Fruit fly (Drosophila melanogaster) whole organism, embryonic: Measurements from ENCODE around the gene Phb1.

Source experiments
- ATbp ChIP-seq: fragments of 200-800 bp; sonication (Bioruptor generic); optimal IDR thresholded peaks from 2 replicates; lab custom pipeline; 2017; ENCODE audit warnings: missing biosample characterization, mild to moderate bottlenecking, missing genetic modification characterization, missing genetic modification reagents
- Bgb ChIP-seq: fragments of 200-800 bp; sonication (Bioruptor generic); IDR thresholded peaks from 2 replicates; pipeline ENCODE4 v1.3.6; 2022; ENCODE audit warnings: missing biosample characterization, missing genetic modification characterization; ENCODE audit not compliant: partially characterized antibody
- CG10431 ChIP-seq: fragments of 200-800 bp; sonication (Bioruptor generic); optimal IDR thresholded peaks from 3 replicates; lab custom pipeline; 2018; ENCODE audit warnings: missing biosample characterization, mild to moderate bottlenecking, missing genetic modification characterization
- CG11247 ChIP-seq: fragments of 200-800 bp; sonication (Bioruptor generic); IDR thresholded peaks from 2 replicates; pipeline ENCODE4 v1.3.6; 2022; ENCODE audit warnings: missing biosample characterization, missing genetic modification characterization
- CG12236 ChIP-seq: fragments of 200-800 bp; sonication (Bioruptor generic); optimal IDR thresholded peaks from 2 replicates; lab custom pipeline; 2016; ENCODE audit warnings: missing biosample characterization, missing genetic modification characterization
- CG13296 ChIP-seq: fragments of 200-800 bp; sonication (Bioruptor generic); optimal IDR thresholded peaks from 3 replicates; lab custom pipeline; 2018; ENCODE audit warnings: missing biosample characterization, mild to moderate bottlenecking, missing genetic modification characterization
- CG1603 ChIP-seq: fragments of 200-800 bp; sonication (Bioruptor generic); optimal IDR thresholded peaks from 2 replicates; lab custom pipeline; 2019; ENCODE audit warnings: missing biosample characterization, mild to moderate bottlenecking, missing genetic modification characterization, moderate library complexity
- CG42726 ChIP-seq: fragments of 200-800 bp; sonication (Bioruptor generic); IDR thresholded peaks from 2 replicates; pipeline ENCODE4 v1.3.6; 2022; ENCODE audit warnings: missing biosample characterization, missing genetic modification characterization; ENCODE audit not compliant: partially characterized antibody
- CG6765 ChIP-seq: fragments of 200-800 bp; sonication (Bioruptor generic); optimal IDR thresholded peaks from 3 replicates; lab custom pipeline; 2017; ENCODE audit warnings: missing biosample characterization, mild to moderate bottlenecking, missing genetic modification characterization
- CG7786 ChIP-seq: fragments of 200-800 bp; sonication (Bioruptor generic); optimal IDR thresholded peaks from 2 replicates; lab custom pipeline; 2016; ENCODE audit warnings: missing biosample characterization, missing genetic modification characterization
- CkIIα-i1 ChIP-seq: fragments of 200-800 bp; sonication (Bioruptor generic); IDR thresholded peaks from 2 replicates; pipeline ENCODE4 v1.3.6; 2022; ENCODE audit warnings: missing biosample characterization, missing genetic modification characterization
- Dip2 ChIP-seq: fragments of 200-800 bp; sonication (Bioruptor generic); IDR thresholded peaks from 2 replicates; pipeline ENCODE4 v1.3.6; 2022; ENCODE audit warnings: missing biosample characterization, missing genetic modification characterization
- Dp ChIP-seq: fragments of 200-800 bp; sonication (Bioruptor generic); optimal IDR thresholded peaks from 2 replicates; lab custom pipeline; 2018; ENCODE audit warnings: missing biosample characterization, mild to moderate bottlenecking, missing genetic modification characterization, moderate library complexity
- E2f2 ChIP-seq: fragments of 200-800 bp; sonication (Bioruptor generic); IDR thresholded peaks from 2 replicates; pipeline ENCODE4 v1.3.6; 2022; ENCODE audit warnings: missing biosample characterization, missing genetic modification characterization
- Ets97D ChIP-seq: fragments of 200-800 bp; sonication (Bioruptor generic); optimal IDR thresholded peaks from 3 replicates; lab custom pipeline; 2016; ENCODE audit warnings: missing biosample characterization, missing genetic modification characterization
- Fer2 ChIP-seq: fragments of 200-800 bp; sonication (Bioruptor generic); optimal IDR thresholded peaks from 2 replicates; lab custom pipeline; 2018; ENCODE audit warnings: missing biosample characterization, mild to moderate bottlenecking, missing genetic modification characterization, moderate library complexity
- Mad ChIP-seq: fragments of 200-800 bp; sonication (Bioruptor generic); optimal IDR thresholded peaks from 2 replicates; lab custom pipeline; 2016; ENCODE audit warnings: missing biosample characterization, missing genetic modification characterization
- Max ChIP-seq: fragments of 200-800 bp; sonication (Bioruptor generic); optimal IDR thresholded peaks from 2 replicates; lab custom pipeline; 2016; ENCODE audit warnings: missing biosample characterization, mild to moderate bottlenecking, missing genetic modification characterization
- Myb ChIP-seq: fragments of 200-800 bp; sonication (Bioruptor generic); optimal IDR thresholded peaks from 2 replicates; lab custom pipeline; 2016; ENCODE audit warnings: missing biosample characterization, missing genetic modification characterization
- NK7.1 ChIP-seq: fragments of 200-800 bp; sonication (Bioruptor generic); optimal IDR thresholded peaks from 3 replicates; lab custom pipeline; 2016; ENCODE audit warnings: missing biosample characterization, missing genetic modification characterization
- Ptx1 ChIP-seq: fragments of 200-800 bp; sonication (Bioruptor generic); IDR thresholded peaks from 2 replicates; pipeline ENCODE4 v1.3.6; 2022; ENCODE audit warnings: missing biosample characterization, missing genetic modification characterization
- Scr ChIP-seq: fragments of 200-800 bp; sonication (Bioruptor generic); IDR thresholded peaks from 2 replicates; pipeline ENCODE4 v1.3.6; 2022; ENCODE audit warnings: missing biosample characterization, missing genetic modification characterization; ENCODE audit not compliant: partially characterized antibody
- Xbp1 ChIP-seq: fragments of 200-800 bp; sonication (Bioruptor generic); optimal IDR thresholded peaks from 3 replicates; lab custom pipeline; 2016; ENCODE audit warnings: missing biosample characterization, mild to moderate bottlenecking, missing genetic modification characterization
- ac ChIP-seq: fragments of 200-800 bp; sonication (Bioruptor generic); optimal IDR thresholded peaks from 3 replicates; lab custom pipeline; 2017; ENCODE audit warnings: missing biosample characterization, mild to moderate bottlenecking, missing genetic modification characterization
- aop ChIP-seq: fragments of 200-800 bp; sonication (Bioruptor generic); IDR thresholded peaks from 2 replicates; pipeline ENCODE4 v1.3.6; 2022; ENCODE audit warnings: missing biosample characterization, missing genetic modification characterization
- ash1 ChIP-seq: fragments of 200-800 bp; sonication (Bioruptor generic); optimal IDR thresholded peaks from 2 replicates; lab custom pipeline; 2018; ENCODE audit warnings: missing biosample characterization, mild to moderate bottlenecking, missing genetic modification characterization
- bowl ChIP-seq: fragments of 200-800 bp; sonication (Bioruptor generic); IDR thresholded peaks from 2 replicates; pipeline ENCODE4 v1.3.6; 2022; ENCODE audit warnings: missing biosample characterization, missing genetic modification characterization
- cato ChIP-seq: fragments of 200-800 bp; sonication (Bioruptor generic); optimal IDR thresholded peaks from 2 replicates; lab custom pipeline; 2016; ENCODE audit warnings: missing biosample characterization, missing genetic modification characterization, borderline replicate concordance
- chinmo ChIP-seq: fragments of 200-800 bp; sonication (Bioruptor generic); IDR thresholded peaks from 4 replicates; pipeline ENCODE4 v1.3.6; 2022; ENCODE audit warnings: missing biosample characterization, missing genetic modification characterization; ENCODE audit not compliant: partially characterized antibody
- dan ChIP-seq: fragments of 200-800 bp; sonication (Bioruptor generic); IDR thresholded peaks from 2 replicates; pipeline ENCODE4 v1.3.6; 2022; ENCODE audit warnings: missing biosample characterization, missing genetic modification characterization
- danr ChIP-seq: fragments of 200-800 bp; sonication (Bioruptor generic); IDR thresholded peaks from 2 replicates; pipeline ENCODE4 v1.3.6; 2022; ENCODE audit warnings: missing biosample characterization, missing genetic modification characterization
- gro ChIP-seq: fragments of 200-800 bp; sonication (Bioruptor generic); optimal IDR thresholded peaks from 2 replicates; lab custom pipeline; 2016; ENCODE audit warnings: missing biosample characterization, missing genetic modification characterization
- gsb-n ChIP-seq: fragments of 200-800 bp; sonication (Bioruptor generic); optimal IDR thresholded peaks from 3 replicates; lab custom pipeline; 2018; ENCODE audit warnings: missing biosample characterization, mild to moderate bottlenecking, missing genetic modification characterization
- hth ChIP-seq: fragments of >200 bp; optimal IDR thresholded peaks from 2 replicates; lab custom pipeline; 2017; ENCODE audit warnings: inconsistent platforms
- jumu ChIP-seq: fragments of 200-800 bp; sonication (Bioruptor generic); optimal IDR thresholded peaks from 3 replicates; lab custom pipeline; 2016; ENCODE audit warnings: missing biosample characterization, missing genetic modification characterization
- nmo ChIP-seq: fragments of 200-800 bp; sonication (Bioruptor generic); optimal IDR thresholded peaks from 2 replicates; lab custom pipeline; 2018; ENCODE audit warnings: missing biosample characterization, mild to moderate bottlenecking, missing genetic modification characterization, moderate library complexity
- nom ChIP-seq: fragments of 200-800 bp; sonication (Bioruptor generic); optimal IDR thresholded peaks from 2 replicates; lab custom pipeline; 2017; ENCODE audit warnings: missing biosample characterization, missing genetic modification characterization, mild to moderate bottlenecking, moderate library complexity, missing genetic modification reagents
- otp ChIP-seq: fragments of 200-800 bp; sonication (Bioruptor generic); IDR thresholded peaks from 3 replicates; pipeline ENCODE4, ENCODE4 v1.3.6; 2022; ENCODE audit warnings: missing biosample characterization, missing genetic modification characterization
- phol ChIP-seq: fragments of 200-800 bp; sonication (Bioruptor generic); optimal IDR thresholded peaks from 3 replicates; lab custom pipeline; 2018; ENCODE audit warnings: missing biosample characterization, mild to moderate bottlenecking, missing genetic modification characterization, moderate library complexity
- run ChIP-seq: fragments of 200-800 bp; sonication (Bioruptor generic); optimal IDR thresholded peaks from 3 replicates; lab custom pipeline; 2018; ENCODE audit warnings: missing biosample characterization, mild to moderate bottlenecking, missing genetic modification characterization
- scrt ChIP-seq: fragments of 200-800 bp; sonication (Bioruptor generic); optimal IDR thresholded peaks from 2 replicates; lab custom pipeline; 2018; ENCODE audit warnings: missing biosample characterization, mild to moderate bottlenecking, missing genetic modification characterization, moderate library complexity
- slbo ChIP-seq: fragments of 200-800 bp; sonication (Bioruptor generic); IDR thresholded peaks from 2 replicates; pipeline ENCODE4 v1.3.6; 2022; ENCODE audit warnings: missing biosample characterization, missing genetic modification characterization
- sna ChIP-seq: fragments of 200-800 bp; sonication (Bioruptor generic); IDR thresholded peaks from 2 replicates; pipeline ENCODE4 v1.3.6; 2022; ENCODE audit warnings: missing biosample characterization, missing genetic modification characterization; ENCODE audit not compliant: partially characterized antibody
- sob ChIP-seq: fragments of 200-800 bp; sonication (Bioruptor generic); IDR thresholded peaks from 2 replicates; pipeline ENCODE4 v1.3.6; 2022; ENCODE audit warnings: missing biosample characterization, missing genetic modification characterization
- ssp ChIP-seq: fragments of 200-800 bp; sonication (Bioruptor generic); IDR thresholded peaks from 2 replicates; pipeline ENCODE4 v1.3.6; 2022; ENCODE audit warnings: missing biosample characterization, missing genetic modification characterization
- tgo ChIP-seq: fragments of 200-800 bp; sonication (Bioruptor generic); IDR thresholded peaks from 3 replicates; pipeline ENCODE4 v1.3.6; 2022; ENCODE audit warnings: missing biosample characterization, missing genetic modification characterization
- twi ChIP-seq: fragments of 200-800 bp; optimal IDR thresholded peaks from 2 replicates; lab custom pipeline; 2019; ENCODE audit warnings: missing biosample characterization, mild to moderate bottlenecking, missing genetic modification characterization, moderate library complexity
- unc-4 ChIP-seq: fragments of 200-800 bp; sonication (Bioruptor generic); IDR thresholded peaks from 2 replicates; pipeline ENCODE4 v1.3.6; 2022; ENCODE audit warnings: missing biosample characterization, missing genetic modification characterization; ENCODE audit not compliant: partially characterized antibody
- vvl ChIP-seq: fragments of 200-800 bp; sonication (Bioruptor generic); IDR thresholded peaks from 2 replicates; pipeline ENCODE4 v1.3.6; 2022; ENCODE audit warnings: missing biosample characterization, missing genetic modification characterization
- zen ChIP-seq: fragments of 200-800 bp; sonication (Bioruptor generic); optimal IDR thresholded peaks from 3 replicates; lab custom pipeline; 2018; ENCODE audit warnings: missing biosample characterization, mild to moderate bottlenecking, missing genetic modification characterization, moderate library complexity

Gene Phb1

dm6 chr2L:19158005-19158666 is 34.5 kb upstream of the Phb1 start (continued):
- TF ChIP-seq CkIIα-i1 (GFP tag; lab: Robert Waterston, UW) (no peak), CG12236 (GFP tag; lab: Kevin White, UChicago) (no peak), CG13296 (GFP tag; lab: Kevin White, UChicago) (peak; percentile 64), jumu (GFP tag; lab: Kevin White, UChicago) (no peak), CG6765 (GFP tag; lab: Kevin White, UChicago) (peak; percentile 73), Ets97D (GFP tag; lab: Kevin White, UChicago) (no peak), otp (peak; percentile 39; the same call in 1 of the 3 replicates), Dp (GFP tag; lab: Kevin White, UChicago) (no peak), Bgb (peak; percentile 56; the same call in 1 of the 2 replicates), tgo (GFP tag; lab: Robert Waterston, UW) (no peak), dan (GFP tag; lab: Robert Waterston, UW) (no peak), CG11247 (GFP tag; lab: Robert Waterston, UW) (no peak), nom (GFP tag; lab: Kevin White, UChicago) (peak; percentile 81), bowl (no peak), vvl (peak; percentile 47; the same call in 1 of the 2 replicates), ac (GFP tag; lab: Kevin White, UChicago) (no peak), nmo (no peak), Ptx1 (GFP tag; lab: Robert Waterston, UW) (no peak), sob (no peak), Scr (peak; percentile 48), Max (GFP tag; lab: Kevin White, UChicago) (peak; percentile 30), twi (tag; lab: Kevin White, UChicago) (peak; percentile 39), sna (GFP tag; lab: Robert Waterston, UW) (no peak), slbo (GFP tag; lab: Robert Waterston, UW) (no peak), ash1 (GFP tag; lab: Kevin White, UChicago) (peak; percentile 76), Fer2 (tag; lab: Kevin White, UChicago) (no peak), unc-4 (GFP tag; lab: Robert Waterston, UW) (peak; percentile 42; the same call in 1 of the 2 replicates), Xbp1 (GFP tag; lab: Kevin White, UChicago) (no peak), gsb-n (tag; lab: Kevin White, UChicago) (peak; percentile 51), zen (tag; lab: Kevin White, UChicago) (no peak), ssp (GFP tag; lab: Robert Waterston, UW) (no peak), run (peak; percentile 21), danr (GFP tag; lab: Robert Waterston, UW) (no peak), E2f2 (GFP tag; lab: Robert Waterston, UW) (no peak), Myb (GFP tag; lab: Kevin White, UChicago) (no peak), CG10431 (GFP tag; lab: Kevin White, UChicago) (peak; percentile 20), CG42726 (GFP tag; lab: Robert Waterston, UW) (peak; percentile 75; the same call in 1 of the 2 replicates), NK7.1 (GFP tag; lab: Kevin White, UChicago) (no peak), Mad (no peak), phol (peak; percentile 34), cato (no peak), CG1603 (tag; lab: Kevin White, UChicago) (peak; percentile 37), Dip2 (GFP tag; lab: Robert Waterston, UW) (no peak), gro (GFP tag; lab: Kevin White, UChicago) (peak; percentile 63), scrt (GFP tag; lab: Kevin White, UChicago) (peak; percentile 78), hth (lab: Kevin White, UChicago) (no peak), chinmo (peak; percentile 90; the same call in 3 of the 4 replicates), aop (GFP tag; lab: Robert Waterston, UW) (peak; percentile 66; the same call in 1 of the 2 replicates), ATbp (GFP tag; lab: Kevin White, UChicago) (no peak), CG7786 (GFP tag; lab: Kevin White, UChicago) (no peak)
